Worm (Caenorhabditis elegans) whole organism, L3 larva: ENCODE measurements around the gene fbxa-126.

Experiments
- ZK546.5 ChIP-seq: sonication (generic microtip); optimal IDR thresholded peaks from 2 replicates; lab custom pipeline; 2017; ENCODE audit warnings: missing biosample characterization, missing genetic modification characterization
- aly-2 ChIP-seq: fragments of 150-350 bp; optimal IDR thresholded peaks from 2 replicates; lab custom pipeline; 2014; ENCODE audit warnings: missing biosample characterization, missing genetic modification characterization
- ceh-16 ChIP-seq: sonication (generic microtip); optimal IDR thresholded peaks from 2 replicates; lab custom pipeline; 2017; ENCODE audit warnings: missing biosample characterization, missing genetic modification characterization
- ceh-9 ChIP-seq: sonication (generic microtip); optimal IDR thresholded peaks from 2 replicates; lab custom pipeline; 2018; ENCODE audit warnings: missing biosample characterization, missing genetic modification characterization
- egl-27 ChIP-seq: sonication (generic microtip); optimal IDR thresholded peaks from 4 replicates; lab custom pipeline; 2017; ENCODE audit warnings: missing biosample characterization, missing genetic modification reagents, missing genetic modification characterization
- egl-5 ChIP-seq: fragments of 150-350 bp; optimal IDR thresholded peaks from 2 replicates; lab custom pipeline; 2017; ENCODE audit warnings: missing biosample characterization, missing genetic modification reagents, missing genetic modification characterization, inconsistent platforms
- elt-1 ChIP-seq: fragments of 150-350 bp; optimal IDR thresholded peaks from 2 replicates; lab custom pipeline; 2014; ENCODE audit warnings: missing biosample characterization, missing genetic modification characterization
- eor-1 ChIP-seq, 2 experiments: fragments of 150-350 bp; optimal IDR thresholded peaks; 2 replicates each; lab custom pipeline; 2014 to 2018; ENCODE audit warnings: missing biosample characterization in 2 of 2, missing genetic modification characterization in 2 of 2
- fkh-10 ChIP-seq: sonication (generic microtip); optimal IDR thresholded peaks from 2 replicates; lab custom pipeline; 2017; ENCODE audit warnings: missing biosample characterization, missing genetic modification reagents, missing genetic modification characterization
- hmg-11 ChIP-seq: sonication (generic microtip); optimal IDR thresholded peaks from 2 replicates; lab custom pipeline; 2016; ENCODE audit warnings: missing genetic modification characterization, missing compliant biosample characterization
- lin-15B ChIP-seq: fragments of 150-350 bp; optimal IDR thresholded peaks from 2 replicates; lab custom pipeline; 2014; ENCODE audit warnings: missing biosample characterization, missing genetic modification characterization
- lin-39 ChIP-seq: fragments of 150-350 bp; optimal IDR thresholded peaks from 2 replicates; lab custom pipeline; 2018; ENCODE audit warnings: missing biosample characterization, missing genetic modification reagents, missing genetic modification characterization
- mdl-1 ChIP-seq: fragments of 150-350 bp; optimal IDR thresholded peaks from 2 replicates; lab custom pipeline; 2014; ENCODE audit warnings: missing biosample characterization, missing genetic modification characterization
- mml-1 ChIP-seq: fragments of 150-350 bp; sonication (generic microtip); optimal IDR thresholded peaks from 3 replicates; lab custom pipeline; 2014; ENCODE audit warnings: missing biosample characterization, missing genetic modification characterization
- nfya-1 ChIP-seq: sonication (generic microtip); optimal IDR thresholded peaks from 2 replicates; lab custom pipeline; 2017; ENCODE audit warnings: missing genetic modification characterization, mild to moderate bottlenecking, missing compliant biosample characterization, antibody characterized with exemption, moderate library complexity; ENCODE audit not compliant: insufficient read depth
- nhr-11 ChIP-seq: fragments of 150-350 bp; optimal IDR thresholded peaks from 2 replicates; lab custom pipeline; 2014; ENCODE audit warnings: missing biosample characterization, missing genetic modification characterization
- nhr-23 ChIP-seq: fragments of 150-350 bp; optimal IDR thresholded peaks from 2 replicates; lab custom pipeline; 2014; ENCODE audit warnings: missing biosample characterization, missing genetic modification reagents, missing genetic modification characterization
- nhr-25 ChIP-seq: sonication (generic microtip); optimal IDR thresholded peaks from 2 replicates; lab custom pipeline; 2017; ENCODE audit warnings: missing biosample characterization, missing genetic modification characterization
- nhr-28 ChIP-seq: fragments of 150-350 bp; optimal IDR thresholded peaks from 2 replicates; lab custom pipeline; 2014; ENCODE audit warnings: missing biosample characterization, missing genetic modification characterization
- nhr-43 ChIP-seq: sonication (generic microtip); optimal IDR thresholded peaks from 2 replicates; lab custom pipeline; 2016; ENCODE audit warnings: mild to moderate bottlenecking, missing genetic modification characterization, missing compliant biosample characterization; ENCODE audit not compliant: poor library complexity, severe bottlenecking
- pqm-1 ChIP-seq: fragments of 150-350 bp; optimal IDR thresholded peaks from 2 replicates; lab custom pipeline; 2017; ENCODE audit warnings: missing biosample characterization, missing genetic modification characterization, inconsistent platforms
- skn-1 ChIP-seq: fragments of 150-350 bp; optimal IDR thresholded peaks from 2 replicates; lab custom pipeline; 2014; ENCODE audit warnings: missing biosample characterization, missing genetic modification characterization
- tbx-2 ChIP-seq: sonication (generic microtip); optimal IDR thresholded peaks from 2 replicates; lab custom pipeline; 2016; ENCODE audit warnings: mild to moderate bottlenecking, missing genetic modification characterization, missing compliant biosample characterization

Gene fbxa-126

ce11 chrIV:14276160-14276559 lies 45.4 kb downstream of the fbxa-126 start, which contains the start of gene ilcr-1:
ilcr-1 (plus strand) TSS chrIV:14276460.
- TF ChIP-seq skn-1 (tag; lab: Kevin White, UChicago) = no peak

ce11 chrIV:14274834-14275233 lies 46.7 kb downstream of the fbxa-126 start:
- TF ChIP-seq nhr-11 (peak; percentile 27), ceh-9 (tag; lab: Kevin White, UChicago) (no peak)

- TF ChIP-seq nhr-28 (tag; lab: Kevin White, UChicago) (no peak), fkh-10 (peak; percentile 9), lin-39 (tag; lab: Kevin White, UChicago) (peak; percentile 77), elt-1 (tag; lab: Kevin White, UChicago) (no peak), ceh-16 (tag; lab: Kevin White, UChicago) (no peak), tbx-2 (tag; lab: Kevin White, UChicago) (no peak), nfya-1 (tag; lab: Kevin White, UChicago) (peak; percentile 57), nhr-25 (tag; lab: Kevin White, UChicago) (no peak), lin-15B (tag; lab: Kevin White, UChicago) (no peak), pqm-1 (tag; lab: Kevin White, UChicago) (no peak), egl-27 (no peak), eor-1 (tag; optimal IDR thresholded peaks at IDR 0.05; lab: Kevin White, UChicago) (no peak), skn-1 (tag; lab: Kevin White, UChicago) (peak; percentile 44), aly-2 (no peak), nhr-43 (tag; lab: Kevin White, UChicago) (no peak), nhr-11 (no peak), mdl-1 (tag; lab: Kevin White, UChicago) (peak; percentile 27), nhr-23 (tag; lab: Kevin White, UChicago) (no peak), mml-1 (tag; lab: Kevin White, UChicago) (no peak), hmg-11 (peak; percentile 58)
Measured at ce11 chrIV:14272561-14272960, 49.0 kb downstream of the fbxa-126 start.

ce11 chrIV:14269932-14270331 lies 51.6 kb downstream of the fbxa-126 start:
- no peak for TF ChIP-seq egl-5 (tag; lab: Kevin White, UChicago)
- no peak for TF ChIP-seq ZK546.5
